Fruit fly (Drosophila melanogaster) whole organism, embryonic: ENCODE measurements around the gene Sur-8.

ENCODE experiments used
- Ada2b ChIP-seq: fragments of 200-800 bp; sonication (Bioruptor generic); IDR thresholded peaks from 2 replicates; pipeline ENCODE4 v1.3.6; 2022; ENCODE audit warnings: missing biosample characterization, missing genetic modification characterization
- Atf6 ChIP-seq: fragments of 200-800 bp; sonication (Bioruptor generic); IDR thresholded peaks from 2 replicates; pipeline ENCODE4 v1.3.6; 2022; ENCODE audit warnings: missing biosample characterization, missing genetic modification characterization
- CG10959 ChIP-seq: fragments of 200-800 bp; sonication (Bioruptor generic); IDR thresholded peaks from 2 replicates; pipeline ENCODE4 v1.3.6; 2022; ENCODE audit warnings: missing biosample characterization, missing genetic modification characterization
- CG11504 ChIP-seq: fragments of 200-800 bp; sonication (Bioruptor generic); optimal IDR thresholded peaks from 3 replicates; lab custom pipeline; 2019; ENCODE audit warnings: missing biosample characterization, mild to moderate bottlenecking, missing genetic modification characterization, moderate library complexity
- CG12236 ChIP-seq: fragments of 200-800 bp; sonication (Bioruptor generic); optimal IDR thresholded peaks from 2 replicates; lab custom pipeline; 2016; ENCODE audit warnings: missing biosample characterization, missing genetic modification characterization
- CG12659 ChIP-seq: fragments of 200-800 bp; sonication (Bioruptor generic); optimal IDR thresholded peaks from 3 replicates; lab custom pipeline; 2017; ENCODE audit warnings: mild to moderate bottlenecking, missing biosample characterization, missing genetic modification reagents, missing genetic modification characterization
- CG13287 ChIP-seq: fragments of 200-800 bp; sonication (Bioruptor generic); IDR thresholded peaks from 2 replicates; pipeline ENCODE4 v1.3.6; 2022; ENCODE audit warnings: missing biosample characterization, missing genetic modification characterization; ENCODE audit not compliant: partially characterized antibody
- CG14050 ChIP-seq: fragments of 200-800 bp; sonication (Bioruptor generic); IDR thresholded peaks from 3 replicates; pipeline ENCODE4 v1.3.6; 2022; ENCODE audit warnings: missing biosample characterization, missing genetic modification characterization
- CG15011 ChIP-seq: fragments of 200-800 bp; sonication (Bioruptor generic); optimal IDR thresholded peaks from 3 replicates; lab custom pipeline; 2018; ENCODE audit warnings: missing biosample characterization, mild to moderate bottlenecking, missing genetic modification characterization
- CG16815 ChIP-seq: fragments of 200-800 bp; sonication (Bioruptor generic); optimal IDR thresholded peaks from 3 replicates; lab custom pipeline; 2017; ENCODE audit warnings: missing biosample characterization, mild to moderate bottlenecking, missing genetic modification characterization
- CG17802 ChIP-seq: fragments of 200-800 bp; sonication (Bioruptor generic); optimal IDR thresholded peaks from 2 replicates; lab custom pipeline; 2018; ENCODE audit warnings: missing biosample characterization, mild to moderate bottlenecking, missing genetic modification characterization, moderate library complexity
- CG2116 ChIP-seq: fragments of 200-800 bp; sonication (Bioruptor generic); optimal IDR thresholded peaks from 3 replicates; lab custom pipeline; 2018; ENCODE audit warnings: missing biosample characterization, mild to moderate bottlenecking, missing genetic modification characterization
- CG30403 ChIP-seq: fragments of 200-800 bp; sonication (Bioruptor generic); optimal IDR thresholded peaks from 3 replicates; lab custom pipeline; 2016; ENCODE audit warnings: missing biosample characterization, missing genetic modification characterization
- CG3065 ChIP-seq: fragments of 200-800 bp; sonication (Bioruptor generic); optimal IDR thresholded peaks from 2 replicates; lab custom pipeline; 2016; ENCODE audit warnings: missing biosample characterization, missing genetic modification characterization
- CG4328 ChIP-seq: fragments of 200-800 bp; sonication (Bioruptor generic); optimal IDR thresholded peaks from 3 replicates; lab custom pipeline; 2017; ENCODE audit warnings: missing biosample characterization, missing genetic modification reagents, missing genetic modification characterization
- CG43689 ChIP-seq: fragments of 200-800 bp; sonication (Bioruptor generic); IDR thresholded peaks from 2 replicates; pipeline ENCODE4 v1.3.6; 2022; ENCODE audit warnings: missing biosample characterization, missing genetic modification characterization
- CG4404 ChIP-seq: fragments of 200-800 bp; sonication (Bioruptor generic); IDR thresholded peaks from 2 replicates; pipeline ENCODE4 v1.3.6; 2022; ENCODE audit warnings: missing biosample characterization, missing genetic modification characterization
- CG4820 ChIP-seq: fragments of 200-800 bp; sonication (Bioruptor generic); optimal IDR thresholded peaks from 3 replicates; lab custom pipeline; 2016; ENCODE audit warnings: missing biosample characterization, missing genetic modification characterization
- CG5180 ChIP-seq: fragments of 200-800 bp; sonication (Bioruptor generic); optimal IDR thresholded peaks from 3 replicates; lab custom pipeline; 2017; ENCODE audit warnings: missing biosample characterization, missing genetic modification characterization, mild to moderate bottlenecking, moderate library complexity, missing genetic modification reagents
- CG6765 ChIP-seq: fragments of 200-800 bp; sonication (Bioruptor generic); optimal IDR thresholded peaks from 3 replicates; lab custom pipeline; 2017; ENCODE audit warnings: missing biosample characterization, mild to moderate bottlenecking, missing genetic modification characterization
- CG9797 ChIP-seq: fragments of 200-800 bp; sonication (Bioruptor generic); optimal IDR thresholded peaks from 3 replicates; lab custom pipeline; 2018; ENCODE audit warnings: missing biosample characterization, mild to moderate bottlenecking, missing genetic modification characterization
- CkIIα-i1 ChIP-seq: fragments of 200-800 bp; sonication (Bioruptor generic); IDR thresholded peaks from 2 replicates; pipeline ENCODE4 v1.3.6; 2022; ENCODE audit warnings: missing biosample characterization, missing genetic modification characterization
- D19B ChIP-seq: fragments of 200-800 bp; sonication (Bioruptor generic); optimal IDR thresholded peaks from 2 replicates; lab custom pipeline; 2017; ENCODE audit warnings: missing biosample characterization, mild to moderate bottlenecking, missing genetic modification characterization
- E2f1 ChIP-seq: fragments of 200-800 bp; sonication (Bioruptor generic); IDR thresholded peaks from 2 replicates; pipeline ENCODE4 v1.3.6; 2022; ENCODE audit warnings: missing biosample characterization, missing genetic modification characterization
- H15 ChIP-seq: fragments of 200-800 bp; sonication (Bioruptor generic); IDR thresholded peaks from 3 replicates; pipeline ENCODE4 v1.3.6; 2022; ENCODE audit warnings: missing biosample characterization, missing genetic modification characterization
- HmgZ ChIP-seq: fragments of 200-800 bp; sonication (Bioruptor generic); optimal IDR thresholded peaks from 2 replicates; lab custom pipeline; 2018; ENCODE audit warnings: missing biosample characterization, mild to moderate bottlenecking, missing genetic modification characterization
- Hr51 ChIP-seq, 2 experiments: fragments of 200-800 bp; sonication (Bioruptor generic); optimal IDR thresholded peaks; 2 replicates in 1 of 2; 3 replicates in 1 of 2; lab custom pipeline; 2016 to 2018; ENCODE audit warnings: missing biosample characterization in 2 of 2, missing genetic modification characterization in 2 of 2, mild to moderate bottlenecking in 1 of 2, moderate library complexity in 1 of 2
- Hr78 ChIP-seq, 2 experiments: fragments of 200-800 bp in 1 of 2; fragments of >200 bp in 1 of 2; sonication (Bioruptor generic) in 1 of 2; optimal IDR thresholded peaks; 2 replicates each; lab custom pipeline; 2017 to 2019; ENCODE audit warnings: missing biosample characterization in 2 of 2, missing genetic modification characterization in 2 of 2, mild to moderate bottlenecking in 1 of 2, moderate library complexity in 1 of 2
- Hsf ChIP-seq: fragments of 200-800 bp; sonication (Bioruptor generic); optimal IDR thresholded peaks from 3 replicates; lab custom pipeline; 2016; ENCODE audit warnings: missing biosample characterization, missing genetic modification characterization
- Max ChIP-seq: fragments of 200-800 bp; sonication (Bioruptor generic); optimal IDR thresholded peaks from 2 replicates; lab custom pipeline; 2016; ENCODE audit warnings: missing biosample characterization, mild to moderate bottlenecking, missing genetic modification characterization
- Meics ChIP-seq: fragments of 200-800 bp; sonication (Bioruptor generic); optimal IDR thresholded peaks from 2 replicates; lab custom pipeline; 2017; ENCODE audit warnings: missing biosample characterization, mild to moderate bottlenecking, missing genetic modification characterization
- Scr ChIP-seq: fragments of 200-800 bp; sonication (Bioruptor generic); IDR thresholded peaks from 2 replicates; pipeline ENCODE4 v1.3.6; 2022; ENCODE audit warnings: missing biosample characterization, missing genetic modification characterization; ENCODE audit not compliant: partially characterized antibody
- Vsx1 ChIP-seq: fragments of 200-800 bp; sonication (Bioruptor generic); optimal IDR thresholded peaks from 2 replicates; lab custom pipeline; 2017; ENCODE audit warnings: missing biosample characterization, mild to moderate bottlenecking, missing genetic modification characterization, missing genetic modification reagents
- aop ChIP-seq: fragments of 200-800 bp; sonication (Bioruptor generic); IDR thresholded peaks from 2 replicates; pipeline ENCODE4 v1.3.6; 2022; ENCODE audit warnings: missing biosample characterization, missing genetic modification characterization
- bowl ChIP-seq: fragments of 200-800 bp; sonication (Bioruptor generic); IDR thresholded peaks from 2 replicates; pipeline ENCODE4 v1.3.6; 2022; ENCODE audit warnings: missing biosample characterization, missing genetic modification characterization
- cwo ChIP-seq: fragments of 200-800 bp; sonication (Bioruptor generic); optimal IDR thresholded peaks from 3 replicates; lab custom pipeline; 2017; ENCODE audit warnings: missing biosample characterization, missing genetic modification characterization, mild to moderate bottlenecking, moderate library complexity, missing genetic modification reagents
- dan ChIP-seq: fragments of 200-800 bp; sonication (Bioruptor generic); IDR thresholded peaks from 2 replicates; pipeline ENCODE4 v1.3.6; 2022; ENCODE audit warnings: missing biosample characterization, missing genetic modification characterization
- dm ChIP-seq: fragments of 200-800 bp; sonication (Bioruptor generic); optimal IDR thresholded peaks from 3 replicates; lab custom pipeline; 2016; ENCODE audit warnings: missing biosample characterization, missing genetic modification characterization
- en ChIP-seq: fragments of 200-800 bp; sonication (Bioruptor generic); optimal IDR thresholded peaks from 2 replicates; lab custom pipeline; 2016; ENCODE audit warnings: missing biosample characterization, missing genetic modification characterization
- gsb ChIP-seq: fragments of 200-800 bp; sonication (Bioruptor generic); IDR thresholded peaks from 2 replicates; pipeline ENCODE4 v1.3.6; 2022; ENCODE audit warnings: missing biosample characterization, missing genetic modification characterization
- hkb ChIP-seq, 2 experiments: fragments of 200-800 bp in 1 of 2; fragments of >200 bp in 1 of 2; sonication (Bioruptor generic) in 1 of 2; IDR thresholded peaks in 1 of 2; optimal IDR thresholded peaks in 1 of 2; 2 replicates each; pipeline versions ENCODE4 v1.3.6 to Lab custom; 2017 to 2022; ENCODE audit warnings: missing biosample characterization in 1 of 2, missing genetic modification characterization in 1 of 2
- lbe ChIP-seq: fragments of 200-800 bp; sonication (Bioruptor generic); optimal IDR thresholded peaks from 2 replicates; lab custom pipeline; 2016; ENCODE audit warnings: missing biosample characterization, mild to moderate bottlenecking, missing genetic modification characterization
- luna ChIP-seq: fragments of 200-800 bp; sonication (Bioruptor generic); optimal IDR thresholded peaks from 2 replicates; lab custom pipeline; 2016; ENCODE audit warnings: missing biosample characterization, missing genetic modification characterization
- nau ChIP-seq: fragments of 200-800 bp; sonication (Bioruptor generic); optimal IDR thresholded peaks from 3 replicates; lab custom pipeline; 2017; ENCODE audit warnings: missing biosample characterization, mild to moderate bottlenecking, missing genetic modification characterization, missing genetic modification reagents
- onecut ChIP-seq: fragments of 200-800 bp; sonication (Bioruptor generic); IDR thresholded peaks from 2 replicates; pipeline ENCODE4 v1.3.6; 2022; ENCODE audit warnings: missing biosample characterization, missing genetic modification characterization
- pho ChIP-seq: fragments of 200-800 bp; sonication (Bioruptor generic); optimal IDR thresholded peaks from 2 replicates; lab custom pipeline; 2016; ENCODE audit warnings: missing biosample characterization, missing genetic modification characterization
- salm ChIP-seq: fragments of 200-800 bp; sonication (Bioruptor generic); optimal IDR thresholded peaks from 2 replicates; lab custom pipeline; 2018; ENCODE audit warnings: missing biosample characterization, mild to moderate bottlenecking, missing genetic modification characterization
- slp2 ChIP-seq: fragments of 200-800 bp; sonication (Bioruptor generic); optimal IDR thresholded peaks from 2 replicates; lab custom pipeline; 2016; ENCODE audit warnings: missing biosample characterization, missing genetic modification characterization
- ssp ChIP-seq: fragments of 200-800 bp; sonication (Bioruptor generic); IDR thresholded peaks from 2 replicates; pipeline ENCODE4 v1.3.6; 2022; ENCODE audit warnings: missing biosample characterization, missing genetic modification characterization
- stc ChIP-seq: fragments of 200-800 bp; sonication (Bioruptor generic); IDR thresholded peaks from 2 replicates; pipeline ENCODE4 v1.3.6; 2022; ENCODE audit warnings: missing biosample characterization, missing genetic modification characterization
- tx ChIP-seq: fragments of 200-800 bp; sonication (Bioruptor generic); optimal IDR thresholded peaks from 2 replicates; lab custom pipeline; 2016; ENCODE audit warnings: missing biosample characterization, missing genetic modification characterization

The Sur-8 gene

dm6 chr3R:17400675-17401118, 1.6 kb downstream of the Sur-8 start (continued):
- TF ChIP-seq Hr51 (GFP tag; optimal IDR thresholded peaks at IDR 0.05; lab: Kevin White, UChicago): peak in 1 of 2 experiments; percentile 22
- peak; percentile 47 for TF ChIP-seq lbe (GFP tag; lab: Kevin White, UChicago)
- peak; percentile 19; the same call in 1 of the 3 replicates for TF ChIP-seq CG14050 (GFP tag; lab: Robert Waterston, UW)
- no peak for TF ChIP-seq luna (GFP tag; lab: Kevin White, UChicago)
- no peak for TF ChIP-seq ssp (GFP tag; lab: Robert Waterston, UW)
- peak; percentile 26 for TF ChIP-seq en
- no peak for TF ChIP-seq CG10959 (GFP tag; lab: Robert Waterston, UW)
- TF ChIP-seq CG12659 (GFP tag; lab: Kevin White, UChicago): no peak
- no peak for TF ChIP-seq pho
- peak; percentile 80 for TF ChIP-seq CG11504 (tag; lab: Kevin White, UChicago)
- no peak for TF ChIP-seq HmgZ (tag; lab: Kevin White, UChicago)
- no peak for TF ChIP-seq bowl (GFP tag; lab: Robert Waterston, UW)
- no peak for TF ChIP-seq Hr78 (GFP tag; optimal IDR thresholded peaks at IDR 0.05; lab: Kevin White, UChicago)
- no peak for TF ChIP-seq H15 (GFP tag; lab: Robert Waterston, UW)
- TF ChIP-seq CG43689: no peak
- TF ChIP-seq tx (GFP tag; lab: Kevin White, UChicago): no peak
- peak; percentile 22 for TF ChIP-seq D19B (GFP tag; lab: Kevin White, UChicago)
- no peak for TF ChIP-seq salm (tag; lab: Kevin White, UChicago)
- TF ChIP-seq hkb (optimal IDR thresholded peaks at IDR 0.05; lab: Kevin White, UChicago): no peak
- peak; percentile 80 for TF ChIP-seq hkb (GFP tag; IDR thresholded peaks at IDR 0.05; lab: Robert Waterston, UW)
- TF ChIP-seq nau: peak; percentile 56
- TF ChIP-seq slp2: no peak
- no peak for TF ChIP-seq cwo (GFP tag; lab: Kevin White, UChicago)
- no peak for TF ChIP-seq onecut (GFP tag; lab: Robert Waterston, UW)
- TF ChIP-seq Scr (GFP tag; lab: Robert Waterston, UW): no peak
- peak; percentile 22 for TF ChIP-seq CG5180 (GFP tag; lab: Kevin White, UChicago)
- TF ChIP-seq CG6765: no peak
- TF ChIP-seq stc (GFP tag; lab: Robert Waterston, UW): no peak
- TF ChIP-seq CG3065: no peak
- TF ChIP-seq CG13287 (GFP tag; lab: Robert Waterston, UW): no peak
- no peak for TF ChIP-seq Hsf (GFP tag; lab: Kevin White, UChicago)
- TF ChIP-seq CG4820 (GFP tag; lab: Kevin White, UChicago): peak; percentile 51
- TF ChIP-seq CG4404 (GFP tag; lab: Robert Waterston, UW): no peak
- no peak for TF ChIP-seq aop (GFP tag; lab: Robert Waterston, UW)
- no peak for TF ChIP-seq CG12236 (GFP tag; lab: Kevin White, UChicago)
- no peak for TF ChIP-seq CG2116 (GFP tag; lab: Kevin White, UChicago)
- TF ChIP-seq E2f1 (GFP tag; lab: Robert Waterston, UW): peak; percentile 48; the same call in 1 of the 2 replicates
- peak; percentile 28 for TF ChIP-seq CG30403 (GFP tag; lab: Kevin White, UChicago)
- TF ChIP-seq CG16815: no peak
- no peak for TF ChIP-seq Atf6 (GFP tag; lab: Robert Waterston, UW)
- no peak for TF ChIP-seq CG17802
- peak; percentile 22 for TF ChIP-seq CG15011 (GFP tag; lab: Kevin White, UChicago)
- TF ChIP-seq Max (GFP tag; lab: Kevin White, UChicago): peak; percentile 17
- TF ChIP-seq CG4328 (GFP tag; lab: Kevin White, UChicago): no peak
- TF ChIP-seq Ada2b: peak; percentile 48
- no peak for TF ChIP-seq dm (GFP tag; lab: Kevin White, UChicago)
- no peak for TF ChIP-seq Vsx1 (GFP tag; lab: Kevin White, UChicago)
- peak; percentile 50 for TF ChIP-seq Meics (GFP tag; lab: Kevin White, UChicago)
- no peak for TF ChIP-seq CkIIα-i1 (GFP tag; lab: Robert Waterston, UW)
- TF ChIP-seq dan (GFP tag; lab: Robert Waterston, UW): no peak
- no peak for TF ChIP-seq gsb (GFP tag; lab: Robert Waterston, UW)
- no peak for TF ChIP-seq CG9797 (GFP tag; lab: Kevin White, UChicago)
